Worm (Caenorhabditis elegans) whole organism, young adult: ENCODE results near the gene ulp-1.

Experiments used
- ama-1 ChIP-seq, 3 experiments: fragments of 150-350 bp in 1 of 3; sonication (generic microtip) in 2 of 3; optimal IDR thresholded peaks; 2 replicates each; lab custom pipeline; 2014 to 2018; ENCODE audit warnings: missing biosample characterization in 2 of 3, missing genetic modification characterization in 2 of 3, missing genetic modification reagents in 2 of 3
- aptf-2 ChIP-seq: fragments of 200-800 bp; sonication (Bioruptor generic); conservative IDR thresholded peaks from 2 replicates; pipeline ENCODE4 v1.3.6; 2022; ENCODE audit warnings: missing genetic modification reagents, missing genetic modification characterization, missing compliant biosample characterization
- ccch-3 ChIP-seq: fragments of 200-800 bp; sonication (Bioruptor generic); optimal IDR thresholded peaks from 2 replicates; lab custom pipeline; 2018; ENCODE audit warnings: mild to moderate bottlenecking, missing genetic modification characterization, missing compliant biosample characterization
- hlh-12 ChIP-seq: sonication (generic microtip); optimal IDR thresholded peaks from 2 replicates; lab custom pipeline; 2016; ENCODE audit warnings: missing genetic modification characterization, missing compliant biosample characterization
- nfya-2 ChIP-seq: fragments of 200-800 bp; sonication (Bioruptor generic); IDR thresholded peaks from 2 replicates; pipeline ENCODE4 v1.3.6; 2022; ENCODE audit warnings: missing genetic modification reagents, missing genetic modification characterization, missing compliant biosample characterization
- snpc-3.4 ChIP-seq: sonication (generic microtip); optimal IDR thresholded peaks from 2 replicates; lab custom pipeline; 2017; ENCODE audit warnings: missing genetic modification characterization, mild to moderate bottlenecking, missing compliant biosample characterization, antibody characterized with exemption, moderate library complexity, missing genotype, missing genetic modification reagents
- snpc-4 ChIP-seq, 5 experiments: fragments of 150-350 bp in 1 of 5; sonication (generic microtip) in 4 of 5; optimal IDR thresholded peaks; 2 replicates each; lab custom pipeline; 2014 to 2018; ENCODE audit warnings: missing genetic modification characterization in 5 of 5, missing biosample characterization in 3 of 5, antibody characterized with exemption in 2 of 5, mild to moderate bottlenecking in 2 of 5, missing compliant biosample characterization in 2 of 5, missing genotype in 2 of 5, moderate library complexity in 2 of 5, missing genetic modification reagents in 1 of 5
- unc-62 ChIP-seq: fragments of 150-350 bp; optimal IDR thresholded peaks from 2 replicates; lab custom pipeline; 2014; ENCODE audit warnings: missing biosample characterization, missing genetic modification reagents, missing genetic modification characterization

- TF ChIP-seq ama-1 (optimal IDR thresholded peaks at IDR 0.05; lab: Kevin White, UChicago) = no peak
- TF ChIP-seq ama-1 (GFP tag; optimal IDR thresholded peaks at IDR 0.05; lab: Kevin White, UChicago) = no peak
- TF ChIP-seq snpc-4 (GFP tag; optimal IDR thresholded peaks at IDR 0.05; lab: Kevin White, UChicago) = no peak
- no peak for TF ChIP-seq snpc-4 (tag; optimal IDR thresholded peaks at IDR 0.05; lab: Kevin White, UChicago)
- no peak for TF ChIP-seq nfya-2 (GFP tag; lab: Robert Waterston, UW)
- no peak for TF ChIP-seq unc-62 (GFP tag; lab: Kevin White, UChicago)
- no peak for TF ChIP-seq aptf-2 (GFP tag; lab: Robert Waterston, UW)
- TF ChIP-seq hlh-12 (tag; lab: Kevin White, UChicago) = no peak
- no peak for TF ChIP-seq ccch-3 (GFP tag; lab: Kevin White, UChicago)
- TF ChIP-seq snpc-3.4 = no peak
Measured at ce11 chrIII:5139768-5140167, 29.8 kb downstream of the ulp-1 start.
